Worm (Caenorhabditis elegans) whole organism, late embryonic: ENCODE data around the gene npp-24.

Source experiments
- C38D4.7 ChIP-seq: fragments of 200-800 bp; sonication (Bioruptor generic); optimal IDR thresholded peaks from 2 replicates; lab custom pipeline; 2018; ENCODE audit warnings: mild to moderate bottlenecking, missing genetic modification characterization, moderate library complexity, missing compliant biosample characterization
- K02D7.2 ChIP-seq: sonication (generic microtip); optimal IDR thresholded peaks from 2 replicates; lab custom pipeline; 2017; ENCODE audit warnings: mild to moderate bottlenecking, missing genetic modification characterization, missing compliant biosample characterization
- T23F11.4 ChIP-seq: fragments of 200-800 bp; sonication (Bioruptor generic); optimal IDR thresholded peaks from 2 replicates; lab custom pipeline; 2018; ENCODE audit warnings: mild to moderate bottlenecking, missing genetic modification characterization, missing compliant biosample characterization
- ama-1 ChIP-seq: fragments of 150-350 bp; optimal IDR thresholded peaks from 2 replicates; lab custom pipeline; 2014
- ceh-14 ChIP-seq: sonication (generic microtip); optimal IDR thresholded peaks from 2 replicates; lab custom pipeline; 2016; ENCODE audit warnings: missing genotype, missing genetic modification characterization, missing compliant biosample characterization
- ceh-22 ChIP-seq: sonication (generic microtip); optimal IDR thresholded peaks from 2 replicates; lab custom pipeline; 2017; ENCODE audit warnings: missing biosample characterization, missing genetic modification characterization
- ceh-24 ChIP-seq: sonication (generic microtip); optimal IDR thresholded peaks from 2 replicates; lab custom pipeline; 2016; ENCODE audit warnings: mild to moderate bottlenecking, missing genetic modification characterization, missing compliant biosample characterization
- ceh-30 ChIP-seq: fragments of 150-350 bp; optimal IDR thresholded peaks from 2 replicates; lab custom pipeline; 2014; ENCODE audit warnings: missing biosample characterization, missing genetic modification characterization
- ceh-31 ChIP-seq: sonication (generic microtip); optimal IDR thresholded peaks from 2 replicates; lab custom pipeline; 2016; ENCODE audit warnings: missing genetic modification characterization, missing compliant biosample characterization
- ceh-34 ChIP-seq: sonication (generic microtip); optimal IDR thresholded peaks from 2 replicates; lab custom pipeline; 2016; ENCODE audit warnings: mild to moderate bottlenecking, missing genetic modification characterization, missing compliant biosample characterization
- ceh-45 ChIP-seq: fragments of 200-800 bp; sonication (Bioruptor generic); IDR thresholded peaks from 2 replicates; pipeline ENCODE4 v1.3.6; 2022; ENCODE audit warnings: missing genetic modification reagents, missing genetic modification characterization, missing compliant biosample characterization
- ceh-48 ChIP-seq: sonication (generic microtip); optimal IDR thresholded peaks from 2 replicates; lab custom pipeline; 2016; ENCODE audit warnings: missing genetic modification characterization, inconsistent platforms, missing compliant biosample characterization
- ceh-6 ChIP-seq: fragments of 200-800 bp; sonication (Bioruptor generic); optimal IDR thresholded peaks from 2 replicates; lab custom pipeline; 2018; ENCODE audit warnings: mild to moderate bottlenecking, missing genetic modification characterization, missing compliant biosample characterization
- che-1 ChIP-seq: sonication (generic microtip); optimal IDR thresholded peaks from 2 replicates; lab custom pipeline; 2016; ENCODE audit warnings: mild to moderate bottlenecking, missing genetic modification characterization, missing compliant biosample characterization
- dve-1 ChIP-seq: sonication (generic microtip); optimal IDR thresholded peaks from 2 replicates; lab custom pipeline; 2017; ENCODE audit warnings: antibody characterized with exemption, mild to moderate bottlenecking, missing genetic modification characterization, missing compliant biosample characterization
- gmeb-2 ChIP-seq: sonication (generic microtip); optimal IDR thresholded peaks from 2 replicates; lab custom pipeline; 2016; ENCODE audit warnings: missing genetic modification characterization, inconsistent platforms, missing compliant biosample characterization
- hlh-30 ChIP-seq: sonication (generic microtip); optimal IDR thresholded peaks from 2 replicates; lab custom pipeline; 2017; ENCODE audit warnings: antibody characterized with exemption, missing genetic modification characterization, missing compliant biosample characterization; ENCODE audit not compliant: insufficient read depth
- hlh-6 ChIP-seq: sonication (generic microtip); optimal IDR thresholded peaks from 2 replicates; lab custom pipeline; 2016; ENCODE audit warnings: missing genotype, missing genetic modification characterization, missing compliant biosample characterization
- mec-3 ChIP-seq: sonication (generic microtip); optimal IDR thresholded peaks from 2 replicates; lab custom pipeline; 2016; ENCODE audit warnings: borderline replicate concordance, missing genetic modification characterization, missing compliant biosample characterization
- nfya-1 ChIP-seq: sonication (generic microtip); optimal IDR thresholded peaks from 2 replicates; lab custom pipeline; 2017; ENCODE audit warnings: missing genetic modification characterization, mild to moderate bottlenecking, missing compliant biosample characterization, antibody characterized with exemption, moderate library complexity
- nhr-11 ChIP-seq: fragments of 150-350 bp; optimal IDR thresholded peaks from 2 replicates; lab custom pipeline; 2014; ENCODE audit warnings: missing biosample characterization, missing genetic modification characterization
- nhr-232 ChIP-seq: sonication (generic microtip); optimal IDR thresholded peaks from 2 replicates; lab custom pipeline; 2016; ENCODE audit warnings: missing genetic modification characterization, missing compliant biosample characterization
- odd-2 ChIP-seq: sonication (generic microtip); optimal IDR thresholded peaks from 2 replicates; lab custom pipeline; 2017; ENCODE audit warnings: antibody characterized with exemption, mild to moderate bottlenecking, missing genetic modification characterization, missing compliant biosample characterization
- pag-3 ChIP-seq: sonication (generic microtip); optimal IDR thresholded peaks from 2 replicates; lab custom pipeline; 2016; ENCODE audit warnings: missing compliant biosample characterization, missing genetic modification characterization, borderline replicate concordance
- pat-9 ChIP-seq: fragments of 200-800 bp; sonication (Bioruptor generic); optimal IDR thresholded peaks from 2 replicates; lab custom pipeline; 2018; ENCODE audit warnings: mild to moderate bottlenecking, missing genetic modification characterization, moderate library complexity, missing compliant biosample characterization
- pha-2 ChIP-seq: sonication (generic microtip); optimal IDR thresholded peaks from 2 replicates; lab custom pipeline; 2017; ENCODE audit warnings: mild to moderate bottlenecking, missing genetic modification characterization, missing compliant biosample characterization
- pha-4 ChIP-seq: fragments of 150-350 bp; optimal IDR thresholded peaks from 2 replicates; lab custom pipeline; 2018; ENCODE audit warnings: missing biosample characterization, missing genetic modification reagents, missing genetic modification characterization
- pqm-1 ChIP-seq: sonication (generic microtip); optimal IDR thresholded peaks from 2 replicates; lab custom pipeline; 2016; ENCODE audit warnings: missing genetic modification characterization, missing compliant biosample characterization
- pros-1 ChIP-seq: fragments of 150-350 bp; optimal IDR thresholded peaks from 2 replicates; lab custom pipeline; 2014; ENCODE audit warnings: missing biosample characterization, missing genetic modification reagents, missing genetic modification characterization
- rnt-1 ChIP-seq: sonication (generic microtip); optimal IDR thresholded peaks from 2 replicates; lab custom pipeline; 2016; ENCODE audit warnings: missing genetic modification characterization, missing compliant biosample characterization
- sox-4 ChIP-seq: sonication (generic microtip); optimal IDR thresholded peaks from 2 replicates; lab custom pipeline; 2017; ENCODE audit warnings: mild to moderate bottlenecking, missing genetic modification characterization, inconsistent platforms, missing compliant biosample characterization
- syd-9 ChIP-seq: sonication (generic microtip); optimal IDR thresholded peaks from 2 replicates; lab custom pipeline; 2016; ENCODE audit warnings: mild to moderate bottlenecking, missing genetic modification characterization, moderate library complexity, missing compliant biosample characterization
- tbx-2 ChIP-seq: sonication (generic microtip); optimal IDR thresholded peaks from 2 replicates; lab custom pipeline; 2016; ENCODE audit warnings: missing genetic modification characterization, missing compliant biosample characterization
- tbx-7 ChIP-seq: sonication (generic microtip); optimal IDR thresholded peaks from 2 replicates; lab custom pipeline; 2016; ENCODE audit warnings: missing genotype, missing genetic modification characterization, missing compliant biosample characterization
- unc-55 ChIP-seq: sonication (generic microtip); optimal IDR thresholded peaks from 2 replicates; lab custom pipeline; 2017; ENCODE audit warnings: missing biosample characterization, missing genetic modification reagents, missing genetic modification characterization
- unc-86 ChIP-seq: sonication (generic microtip); optimal IDR thresholded peaks from 2 replicates; lab custom pipeline; 2016; ENCODE audit warnings: missing genetic modification characterization, missing compliant biosample characterization

The npp-24 gene

DNA sequence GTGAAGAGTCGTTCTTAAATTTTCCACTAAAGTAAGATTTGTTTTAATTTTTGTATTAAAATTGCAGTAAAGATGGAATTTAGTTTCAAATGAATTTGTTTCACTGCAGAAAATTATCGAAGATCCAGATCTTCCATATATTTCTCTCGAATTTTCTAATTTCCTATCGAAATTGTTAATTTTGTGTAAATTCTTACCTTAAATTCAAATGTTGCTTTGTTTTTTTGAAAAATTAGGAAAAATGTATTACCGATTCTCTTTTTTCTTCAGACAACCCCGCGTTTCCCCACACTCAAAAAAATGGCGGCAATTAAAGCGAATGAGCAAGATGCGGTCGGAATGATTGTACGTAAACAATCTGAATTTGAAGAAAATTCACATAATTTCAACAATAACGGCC, 44.1 kb downstream of the npp-24 start, which contains the start of gene C17C3.6:
C17C3.6 (plus strand) TSS at position 301 of the 400 bp plus-strand sequence.
- no peak for TF ChIP-seq ceh-14 (tag; lab: Kevin White, UChicago)
- TF ChIP-seq unc-55 (GFP tag; lab: Kevin White, UChicago), result no peak
- no peak for TF ChIP-seq ceh-45
- no peak for TF ChIP-seq pat-9
- TF ChIP-seq nhr-11 (tag; lab: Kevin White, UChicago), result no peak
- no peak for TF ChIP-seq T23F11.4 (GFP tag; lab: Kevin White, UChicago)
- no peak for TF ChIP-seq K02D7.2 (tag; lab: Kevin White, UChicago)
- no peak for TF ChIP-seq che-1 (tag; lab: Kevin White, UChicago)
- no peak for TF ChIP-seq ama-1 (lab: Kevin White, UChicago)
- TF ChIP-seq tbx-2 (tag; lab: Kevin White, UChicago), result no peak
- no peak for TF ChIP-seq ceh-22 (tag; lab: Kevin White, UChicago)
- TF ChIP-seq pha-4 (tag; lab: Kevin White, UChicago), result no peak
- no peak for TF ChIP-seq ceh-31 (tag; lab: Kevin White, UChicago)
- TF ChIP-seq mec-3 (tag; lab: Kevin White, UChicago), result no peak
- no peak for TF ChIP-seq pqm-1 (tag; lab: Kevin White, UChicago)
- TF ChIP-seq ceh-34 (tag; lab: Kevin White, UChicago), result no peak
- TF ChIP-seq tbx-7 (tag; lab: Kevin White, UChicago), result no peak

- TF ChIP-seq pha-4 (tag; lab: Kevin White, UChicago) (no peak), C38D4.7 (GFP tag; lab: Kevin White, UChicago) (no peak)
- TF ChIP-seq, all 69 proteins: peak for 0
Observed at ce11 chrII:5551517-5551916, 45.8 kb downstream of the npp-24 start, which contains the start of gene C17C3.5. TSS of gene C17C3.5 (plus strand) at chrII:5551817.

DNA sequence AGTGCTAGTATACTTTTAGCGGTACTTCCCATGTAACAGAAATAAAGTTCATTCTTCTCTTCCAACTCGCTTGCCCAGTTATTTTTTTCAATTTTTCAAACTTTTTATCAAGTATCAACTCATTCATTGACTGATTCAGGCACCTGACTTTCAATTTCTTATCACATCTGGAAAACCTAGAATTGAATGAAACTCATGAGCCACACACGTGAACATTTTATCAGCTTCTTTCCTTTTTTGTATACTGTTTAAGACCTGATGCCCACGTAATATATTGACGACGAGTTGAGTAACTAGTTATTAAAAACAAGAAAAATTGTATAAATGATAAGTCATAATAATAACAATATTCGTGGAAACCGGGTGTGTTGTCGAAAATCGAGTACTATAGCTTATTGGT, 47.9 kb downstream of the npp-24 start:
- no peak for TF ChIP-seq odd-2
- TF ChIP-seq gmeb-2, result no peak
- TF ChIP-seq pros-1 (tag; lab: Kevin White, UChicago), result no peak
- no peak for TF ChIP-seq sox-4 (tag; lab: Kevin White, UChicago)
- no peak for TF ChIP-seq hlh-6 (tag; lab: Kevin White, UChicago)
- no peak for TF ChIP-seq ceh-48 (tag; lab: Kevin White, UChicago)
- TF ChIP-seq nfya-1 (tag; lab: Kevin White, UChicago), result no peak
- TF ChIP-seq pha-2 (tag; lab: Kevin White, UChicago), result no peak
- TF ChIP-seq pag-3 (tag; lab: Kevin White, UChicago), result no peak
- no peak for TF ChIP-seq unc-86
- no peak for TF ChIP-seq ceh-24
- no peak for TF ChIP-seq dve-1 (tag; lab: Kevin White, UChicago)
- TF ChIP-seq nhr-232 (tag; lab: Kevin White, UChicago), result no peak
- no peak for TF ChIP-seq ceh-45
- TF ChIP-seq ceh-31 (tag; lab: Kevin White, UChicago), result no peak
- no peak for TF ChIP-seq hlh-30 (tag; lab: Kevin White, UChicago)
- TF ChIP-seq K02D7.2 (tag; lab: Kevin White, UChicago), result no peak
- TF ChIP-seq ceh-30, result no peak
- TF ChIP-seq rnt-1 (tag; lab: Kevin White, UChicago), result no peak
- no peak for TF ChIP-seq ceh-6 (GFP tag; lab: Kevin White, UChicago)

ce11 chrII:5554317-5554716, 48.6 kb downstream of the npp-24 start, which contains the start of gene ins-12:
TSS of gene ins-12 (plus strand) at chrII:5554617.
- TF ChIP-seq hlh-6 (tag; lab: Kevin White, UChicago) (no peak), unc-55 (GFP tag; lab: Kevin White, UChicago) (no peak), tbx-7 (tag; lab: Kevin White, UChicago) (no peak), ceh-22 (tag; lab: Kevin White, UChicago) (no peak), mec-3 (tag; lab: Kevin White, UChicago) (no peak), pha-4 (tag; lab: Kevin White, UChicago) (no peak), syd-9 (tag; lab: Kevin White, UChicago) (no peak)
